Fruit fly (Drosophila melanogaster) whole organism, prepupa: ENCODE results near the gene Tmhs.

Experiments used
- CG10631 ChIP-seq: fragments of 200-800 bp; sonication (Bioruptor generic); optimal IDR thresholded peaks from 2 replicates; lab custom pipeline; 2016; ENCODE audit warnings: missing biosample characterization, missing genetic modification characterization
- CG10669 ChIP-seq: fragments of 200-800 bp; sonication (Bioruptor generic); optimal IDR thresholded peaks from 3 replicates; lab custom pipeline; 2018; ENCODE audit warnings: missing biosample characterization, mild to moderate bottlenecking, missing genetic modification characterization, moderate library complexity
- CG11902 ChIP-seq: fragments of 200-800 bp; sonication (Bioruptor generic); optimal IDR thresholded peaks from 3 replicates; lab custom pipeline; 2016; ENCODE audit warnings: missing biosample characterization, missing genetic modification characterization
- CG15336 ChIP-seq: fragments of 200-800 bp; sonication (Bioruptor generic); IDR thresholded peaks from 2 replicates; pipeline ENCODE4 v1.3.6; 2022; ENCODE audit warnings: missing biosample characterization, missing genetic modification characterization
- CG1621 ChIP-seq: fragments of 200-800 bp; sonication (Bioruptor generic); optimal IDR thresholded peaks from 3 replicates; lab custom pipeline; 2018; ENCODE audit warnings: missing biosample characterization, mild to moderate bottlenecking, missing genetic modification characterization
- CG16779 ChIP-seq: fragments of 200-800 bp; sonication (Bioruptor generic); optimal IDR thresholded peaks from 3 replicates; lab custom pipeline; 2017; ENCODE audit warnings: missing biosample characterization, mild to moderate bottlenecking, missing genetic modification characterization
- CG3032 ChIP-seq: fragments of 200-800 bp; optimal IDR thresholded peaks from 2 replicates; lab custom pipeline; 2019; ENCODE audit warnings: missing biosample characterization, mild to moderate bottlenecking, missing genetic modification characterization, moderate library complexity
- CG31627 ChIP-seq: fragments of 200-800 bp; sonication (Bioruptor generic); optimal IDR thresholded peaks from 3 replicates; lab custom pipeline; 2016; ENCODE audit warnings: missing biosample characterization, missing genetic modification characterization
- CG32006 ChIP-seq: fragments of 200-800 bp; sonication (Bioruptor generic); optimal IDR thresholded peaks from 3 replicates; lab custom pipeline; 2017; ENCODE audit warnings: missing biosample characterization, mild to moderate bottlenecking, missing genetic modification characterization
- CG34406 ChIP-seq: fragments of 200-800 bp; sonication (Bioruptor generic); optimal IDR thresholded peaks from 3 replicates; lab custom pipeline; 2016; ENCODE audit warnings: missing biosample characterization, missing genetic modification characterization
- CG3919 ChIP-seq: fragments of 200-800 bp; sonication (Bioruptor generic); optimal IDR thresholded peaks from 3 replicates; lab custom pipeline; 2016; ENCODE audit warnings: missing biosample characterization, missing genetic modification characterization
- CG4318 ChIP-seq: fragments of 200-800 bp; sonication (Bioruptor generic); optimal IDR thresholded peaks from 3 replicates; lab custom pipeline; 2017; ENCODE audit warnings: missing biosample characterization, mild to moderate bottlenecking, missing genetic modification characterization
- CG6163 ChIP-seq: fragments of 200-800 bp; sonication (Bioruptor generic); IDR thresholded peaks from 3 replicates; pipeline ENCODE4 v1.3.6; 2022; ENCODE audit warnings: missing biosample characterization, missing genetic modification characterization
- CG6276 ChIP-seq: fragments of 200-800 bp; sonication (Bioruptor generic); optimal IDR thresholded peaks from 2 replicates; lab custom pipeline; 2017; ENCODE audit warnings: missing biosample characterization, mild to moderate bottlenecking, missing genetic modification characterization
- CG6792 ChIP-seq: fragments of 200-800 bp; sonication (Bioruptor generic); optimal IDR thresholded peaks from 3 replicates; lab custom pipeline; 2016; ENCODE audit warnings: missing biosample characterization, missing genetic modification characterization
- CG6808 ChIP-seq: fragments of 200-800 bp; sonication (Bioruptor generic); optimal IDR thresholded peaks from 3 replicates; lab custom pipeline; 2017; ENCODE audit warnings: missing biosample characterization, missing genetic modification characterization, mild to moderate bottlenecking, moderate library complexity, missing genetic modification reagents
- CG6854 ChIP-seq: fragments of 200-800 bp; sonication (Bioruptor generic); optimal IDR thresholded peaks from 2 replicates; lab custom pipeline; 2017; ENCODE audit warnings: missing biosample characterization, mild to moderate bottlenecking, missing genetic modification characterization
- CG7368 ChIP-seq: fragments of 200-800 bp; sonication (Bioruptor generic); optimal IDR thresholded peaks from 3 replicates; lab custom pipeline; 2016; ENCODE audit warnings: missing biosample characterization, missing genetic modification characterization
- CG8119 ChIP-seq: fragments of 200-800 bp; sonication (Bioruptor generic); IDR thresholded peaks from 3 replicates; pipeline ENCODE4 v1.3.6; 2022; ENCODE audit warnings: missing biosample characterization, missing genetic modification characterization
- CG8632 ChIP-seq: fragments of 200-800 bp; sonication (Bioruptor generic); optimal IDR thresholded peaks from 3 replicates; lab custom pipeline; 2016; ENCODE audit warnings: missing biosample characterization, missing genetic modification characterization
- CG9139 ChIP-seq: fragments of 200-800 bp; sonication (Bioruptor generic); optimal IDR thresholded peaks from 3 replicates; lab custom pipeline; 2017; ENCODE audit warnings: missing biosample characterization, mild to moderate bottlenecking, missing genetic modification characterization
- Eip75B ChIP-seq: fragments of 200-800 bp; sonication (Bioruptor generic); optimal IDR thresholded peaks from 3 replicates; lab custom pipeline; 2016; ENCODE audit warnings: missing biosample characterization, missing genetic modification characterization
- Eip78C ChIP-seq: fragments of 200-800 bp; sonication (Bioruptor generic); peaks from one replicate; lab custom pipeline; 2016; ENCODE audit warnings: missing biosample characterization, missing genetic modification characterization
- Eip93F ChIP-seq: fragments of 200-800 bp; sonication (Bioruptor generic); optimal IDR thresholded peaks from 2 replicates; lab custom pipeline; 2016; ENCODE audit warnings: missing biosample characterization, mild to moderate bottlenecking, missing genetic modification characterization
- Ets96B ChIP-seq: fragments of 200-800 bp; optimal IDR thresholded peaks from 2 replicates; lab custom pipeline; 2019; ENCODE audit warnings: missing biosample characterization, mild to moderate bottlenecking, missing genetic modification characterization, moderate library complexity
- Gug ChIP-seq: fragments of 200-800 bp; sonication (Bioruptor generic); IDR thresholded peaks from 2 replicates; pipeline ENCODE4 v1.3.6; 2022; ENCODE audit warnings: missing biosample characterization, missing genetic modification characterization
- Hr38 ChIP-seq: sonication (Bioruptor generic); optimal IDR thresholded peaks from 2 replicates; lab custom pipeline; 2016; ENCODE audit warnings: missing biosample characterization, missing genetic modification characterization
- Hr39 ChIP-seq: fragments of 200-800 bp; sonication (Bioruptor generic); optimal IDR thresholded peaks from 2 replicates; lab custom pipeline; 2016; ENCODE audit warnings: missing biosample characterization, missing genetic modification characterization
- Hr4 ChIP-seq: fragments of 200-800 bp; sonication (Bioruptor generic); optimal IDR thresholded peaks from 3 replicates; lab custom pipeline; 2016; ENCODE audit warnings: missing biosample characterization, missing genetic modification characterization
- Lpt ChIP-seq: fragments of 200-800 bp; sonication (Bioruptor generic); optimal IDR thresholded peaks from 3 replicates; lab custom pipeline; 2016; ENCODE audit warnings: missing biosample characterization, missing genetic modification characterization
- OdsH ChIP-seq: fragments of 200-800 bp; sonication (Bioruptor generic); optimal IDR thresholded peaks from 3 replicates; lab custom pipeline; 2016; ENCODE audit warnings: missing biosample characterization, missing genetic modification characterization
- Sox102F ChIP-seq: fragments of 200-800 bp; sonication (Bioruptor generic); optimal IDR thresholded peaks from 2 replicates; lab custom pipeline; 2016; ENCODE audit warnings: missing biosample characterization, mild to moderate bottlenecking, missing genetic modification characterization
- Sox14 ChIP-seq: fragments of 200-800 bp; sonication (Bioruptor generic); optimal IDR thresholded peaks from 3 replicates; lab custom pipeline; 2016; ENCODE audit warnings: missing biosample characterization, missing genetic modification characterization
- Sox15 ChIP-seq: fragments of 200-800 bp; sonication (Bioruptor generic); optimal IDR thresholded peaks from 3 replicates; lab custom pipeline; 2016; ENCODE audit warnings: missing biosample characterization, missing genetic modification characterization
- achi ChIP-seq: fragments of 200-800 bp; sonication (Bioruptor generic); optimal IDR thresholded peaks from 3 replicates; lab custom pipeline; 2016; ENCODE audit warnings: missing biosample characterization, missing genetic modification characterization
- cyc ChIP-seq: fragments of 200-800 bp; sonication (Bioruptor generic); optimal IDR thresholded peaks from 3 replicates; lab custom pipeline; 2016; ENCODE audit warnings: missing biosample characterization, missing genetic modification characterization
- dac ChIP-seq: fragments of 200-800 bp; sonication (Bioruptor generic); optimal IDR thresholded peaks from 2 replicates; lab custom pipeline; 2017; ENCODE audit warnings: missing biosample characterization, mild to moderate bottlenecking, missing genetic modification characterization
- eg ChIP-seq: fragments of 200-800 bp; sonication (Bioruptor generic); IDR thresholded peaks from 3 replicates; pipeline ENCODE4 v1.3.6; 2022; ENCODE audit warnings: missing biosample characterization, missing genetic modification characterization
- esn ChIP-seq: fragments of 200-800 bp; sonication (Bioruptor generic); optimal IDR thresholded peaks from 2 replicates; lab custom pipeline; 2016; ENCODE audit warnings: missing biosample characterization, mild to moderate bottlenecking, missing genetic modification characterization, moderate library complexity
- fd85E ChIP-seq: fragments of 200-800 bp; sonication (Bioruptor generic); optimal IDR thresholded peaks from 3 replicates; lab custom pipeline; 2016; ENCODE audit warnings: missing biosample characterization, missing genetic modification characterization
- fkh ChIP-seq: fragments of 200-800 bp; sonication (Bioruptor generic); optimal IDR thresholded peaks from 3 replicates; lab custom pipeline; 2017; ENCODE audit warnings: missing biosample characterization, mild to moderate bottlenecking, missing genetic modification characterization, moderate library complexity
- lz ChIP-seq: fragments of 200-800 bp; sonication (Bioruptor generic); optimal IDR thresholded peaks from 3 replicates; lab custom pipeline; 2016; ENCODE audit warnings: missing biosample characterization, missing genetic modification characterization
- net ChIP-seq: fragments of 200-800 bp; sonication (Bioruptor generic); optimal IDR thresholded peaks from 3 replicates; lab custom pipeline; 2016; ENCODE audit warnings: missing biosample characterization, missing genetic modification characterization
- salr ChIP-seq, 2 experiments: fragments of 200-800 bp; sonication (Bioruptor generic); optimal IDR thresholded peaks; 3 replicates each; lab custom pipeline; 2016 to 2018; ENCODE audit warnings: missing biosample characterization in 2 of 2, missing genetic modification characterization in 2 of 2, mild to moderate bottlenecking in 1 of 2
- spab ChIP-seq: fragments of 200-800 bp; sonication (Bioruptor generic); optimal IDR thresholded peaks from 2 replicates; lab custom pipeline; 2017; ENCODE audit warnings: missing biosample characterization, mild to moderate bottlenecking, missing genetic modification characterization, missing genetic modification reagents
- svp ChIP-seq: fragments of 200-800 bp; sonication (Bioruptor generic); peaks from one replicate; lab custom pipeline; 2016; ENCODE audit warnings: missing biosample characterization, missing genetic modification characterization
- topi ChIP-seq: fragments of 200-800 bp; sonication (Bioruptor generic); optimal IDR thresholded peaks from 3 replicates; lab custom pipeline; 2016; ENCODE audit warnings: missing biosample characterization, missing genetic modification characterization
- vri ChIP-seq: fragments of 200-800 bp; sonication (Bioruptor generic); optimal IDR thresholded peaks from 3 replicates; lab custom pipeline; 2016; ENCODE audit warnings: missing biosample characterization, mild to moderate bottlenecking, missing genetic modification characterization

The Tmhs gene

dm6 chr3L:1856467-1857350 lies 28.7 kb upstream of the Tmhs start, which contains the start of gene CG12024 (continued):
- TF ChIP-seq cyc (GFP tag; lab: Kevin White, UChicago) (peak; percentile 62), CG6854 (no peak), Eip78C (GFP tag; lab: Kevin White, UChicago) (peak; percentile 88), CG9139 (no peak), Sox102F (peak; percentile 52), Sox14 (GFP tag; lab: Kevin White, UChicago) (peak; percentile 83), Hr39 (GFP tag; lab: Kevin White, UChicago) (peak; percentile 76), CG31627 (GFP tag; lab: Kevin White, UChicago) (peak; percentile 74), CG3919 (GFP tag; lab: Kevin White, UChicago) (peak; percentile 54), CG6276 (GFP tag; lab: Kevin White, UChicago) (no peak)

DNA sequence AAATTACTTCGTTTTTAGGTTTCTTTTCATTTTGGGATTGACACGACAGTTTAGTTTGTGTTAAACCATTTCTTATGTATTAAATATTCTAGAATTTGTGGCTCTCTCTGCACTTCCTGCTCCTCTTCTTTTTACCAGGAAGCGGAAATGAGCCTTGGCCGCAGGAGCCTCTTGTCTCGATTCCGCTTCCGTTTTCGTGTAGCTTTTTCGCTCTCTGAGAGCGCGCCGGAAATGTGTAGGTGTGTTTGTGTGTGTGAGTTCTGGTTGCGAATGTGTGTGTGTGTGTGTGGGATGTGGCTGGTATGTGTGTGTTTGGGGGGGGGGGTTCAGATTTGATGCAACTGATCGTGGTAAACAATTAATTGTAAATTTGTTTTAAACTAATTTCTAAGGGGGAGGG lies 25.9 kb upstream of the Tmhs start:
- TF ChIP-seq esn (peak; percentile 34), topi (GFP tag; lab: Kevin White, UChicago) (peak; percentile 43), salr (GFP tag; optimal IDR thresholded peaks at IDR 0.05; lab: Kevin White, UChicago) (no peak), Eip75B (GFP tag; lab: Kevin White, UChicago) (peak; percentile 13), CG7368 (GFP tag; lab: Kevin White, UChicago) (peak; percentile 6), CG15336 (no peak), Lpt (no peak), vri (peak; percentile 36), net (GFP tag; lab: Kevin White, UChicago) (peak; percentile 36), svp (peak; percentile 62), CG8119 (GFP tag; lab: Robert Waterston, UW) (no peak), lz (GFP tag; lab: Kevin White, UChicago) (no peak), fkh (GFP tag; lab: Kevin White, UChicago) (no peak), CG1621 (tag; lab: Kevin White, UChicago) (peak; percentile 40), Sox15 (GFP tag; lab: Kevin White, UChicago) (no peak), Sox14 (GFP tag; lab: Kevin White, UChicago) (no peak), CG4318 (GFP tag; lab: Kevin White, UChicago) (no peak), fd85E (GFP tag; lab: Kevin White, UChicago) (no peak), Hr4 (GFP tag; lab: Kevin White, UChicago) (no peak), CG11902 (GFP tag; lab: Kevin White, UChicago) (no peak), CG10669 (GFP tag; lab: Kevin White, UChicago) (peak; percentile 61), Eip93F (no peak), eg (GFP tag; lab: Robert Waterston, UW) (no peak; the same call in 2 of the 3 replicates), Gug (no peak), Hr39 (GFP tag; lab: Kevin White, UChicago) (no peak), Sox102F (peak; percentile 44), CG3032 (tag; lab: Kevin White, UChicago) (peak; percentile 4), CG16779 (tag; lab: Kevin White, UChicago) (peak; percentile 9), OdsH (GFP tag; lab: Kevin White, UChicago) (no peak), dac (GFP tag; lab: Kevin White, UChicago) (no peak), CG6808 (GFP tag; lab: Kevin White, UChicago) (peak; percentile 48), CG3919 (GFP tag; lab: Kevin White, UChicago) (peak; percentile 70), Ets96B (peak; percentile 25), CG6163 (peak; percentile 40; the same call in 2 of the 3 replicates), CG32006 (no peak), achi (GFP tag; lab: Kevin White, UChicago) (peak; percentile 45), CG6854 (peak; percentile 81), spab (GFP tag; lab: Kevin White, UChicago) (peak; percentile 37), CG8632 (GFP tag; lab: Kevin White, UChicago) (no peak), CG10631 (no peak), cyc (GFP tag; lab: Kevin White, UChicago) (peak; percentile 4), CG34406 (peak; percentile 28), Eip78C (GFP tag; lab: Kevin White, UChicago) (peak; percentile 88), Hr38 (GFP tag; lab: Kevin White, UChicago) (no peak), CG6792 (GFP tag; lab: Kevin White, UChicago) (peak; percentile 29)
